Worm (Caenorhabditis elegans) whole organism, L1 larva: ENCODE results near the gene vab-1.

Source experiments
- C04F5.9 ChIP-seq: sonication (generic microtip); optimal IDR thresholded peaks from 2 replicates; lab custom pipeline; 2016; ENCODE audit warnings: missing genetic modification characterization, missing compliant biosample characterization
- C34B4.2 ChIP-seq: sonication (generic microtip); optimal IDR thresholded peaks from 2 replicates; lab custom pipeline; 2017; ENCODE audit warnings: mild to moderate bottlenecking, missing genetic modification characterization, missing compliant biosample characterization
- F16B12.6 ChIP-seq: fragments of 150-350 bp; optimal IDR thresholded peaks from 2 replicates; lab custom pipeline; 2014; ENCODE audit warnings: missing biosample characterization, missing genetic modification characterization
- Y116A8C.19 ChIP-seq: sonication (generic microtip); optimal IDR thresholded peaks from 2 replicates; lab custom pipeline; 2016; ENCODE audit warnings: missing compliant biosample characterization, missing genetic modification characterization, borderline replicate concordance
- aly-2 ChIP-seq: fragments of 150-350 bp; optimal IDR thresholded peaks from 2 replicates; lab custom pipeline; 2014; ENCODE audit warnings: missing biosample characterization, missing genetic modification characterization
- blmp-1 ChIP-seq: fragments of 150-350 bp; optimal IDR thresholded peaks from 2 replicates; lab custom pipeline; 2014; ENCODE audit warnings: missing biosample characterization, missing genetic modification characterization
- ceh-63 ChIP-seq: fragments of 200-800 bp; sonication (Bioruptor generic); optimal IDR thresholded peaks from 2 replicates; lab custom pipeline; 2018; ENCODE audit warnings: mild to moderate bottlenecking, missing genetic modification characterization, missing compliant biosample characterization
- ceh-82 ChIP-seq, 3 experiments: fragments of 150-350 bp in 1 of 3; sonication (generic microtip) in 2 of 3; optimal IDR thresholded peaks; 2 replicates each; lab custom pipeline; 2014 to 2017; ENCODE audit warnings: missing biosample characterization in 3 of 3, missing genetic modification characterization in 3 of 3
- ces-1 ChIP-seq: fragments of 150-350 bp; optimal IDR thresholded peaks from 2 replicates; lab custom pipeline; 2014; ENCODE audit warnings: missing biosample characterization, missing genetic modification reagents, missing genetic modification characterization
- dsc-1 ChIP-seq: sonication (generic microtip); optimal IDR thresholded peaks from 2 replicates; lab custom pipeline; 2016; ENCODE audit warnings: mild to moderate bottlenecking, missing genetic modification characterization, missing compliant biosample characterization
- efl-1 ChIP-seq, 4 experiments: fragments of 150-350 bp; optimal IDR thresholded peaks in 3 of 4; peaks in 1 of 4; 1 replicate in 1 of 4; 2 replicates in 3 of 4; lab custom pipeline; 2014; ENCODE audit warnings: missing biosample characterization in 2 of 4, missing genetic modification characterization in 2 of 4, missing genetic modification reagents in 2 of 4
- efl-3 ChIP-seq: fragments of 200-800 bp; sonication (Bioruptor generic); optimal IDR thresholded peaks from 2 replicates; lab custom pipeline; 2018; ENCODE audit warnings: mild to moderate bottlenecking, missing genetic modification characterization, missing compliant biosample characterization
- egl-13 ChIP-seq: sonication (generic microtip); optimal IDR thresholded peaks from 2 replicates; lab custom pipeline; 2016; ENCODE audit warnings: missing genotype, missing genetic modification reagents, missing genetic modification characterization, missing compliant biosample characterization
- elt-3 ChIP-seq, 6 experiments: fragments of 150-350 bp in 1 of 6; sonication (generic microtip); optimal IDR thresholded peaks; 2 replicates each; lab custom pipeline; 2017 to 2018; ENCODE audit warnings: missing biosample characterization in 6 of 6, missing genetic modification characterization in 6 of 6, inconsistent platforms in 1 of 6
- ets-5 ChIP-seq: fragments of 200-800 bp; sonication (Bioruptor generic); IDR thresholded peaks from 2 replicates; pipeline ENCODE4 v1.3.6; 2022; ENCODE audit warnings: missing genetic modification characterization, missing compliant biosample characterization
- fos-1 ChIP-seq: fragments of 150-350 bp; optimal IDR thresholded peaks from 2 replicates; lab custom pipeline; 2014; ENCODE audit warnings: missing biosample characterization, missing genetic modification characterization
- hlh-4 ChIP-seq: sonication (generic microtip); optimal IDR thresholded peaks from 2 replicates; lab custom pipeline; 2016; ENCODE audit warnings: mild to moderate bottlenecking, missing genetic modification characterization, missing compliant biosample characterization
- jun-1 ChIP-seq: fragments of 150-350 bp; optimal IDR thresholded peaks from 2 replicates; lab custom pipeline; 2014; ENCODE audit warnings: missing biosample characterization, missing genetic modification reagents, missing genetic modification characterization
- lin-14 ChIP-seq: fragments of 200-800 bp; sonication (Bioruptor generic); optimal IDR thresholded peaks from 2 replicates; lab custom pipeline; 2018; ENCODE audit warnings: mild to moderate bottlenecking, missing genetic modification characterization, moderate library complexity, missing compliant biosample characterization
- lir-3 ChIP-seq: sonication (generic microtip); optimal IDR thresholded peaks from 2 replicates; lab custom pipeline; 2016; ENCODE audit warnings: mild to moderate bottlenecking, missing genetic modification characterization, moderate library complexity, missing compliant biosample characterization; ENCODE audit not compliant: poor library complexity
- lsy-2 ChIP-seq, 2 experiments: fragments of 150-350 bp; optimal IDR thresholded peaks; 2 replicates each; lab custom pipeline; 2014; ENCODE audit warnings: missing biosample characterization in 2 of 2, missing genetic modification characterization in 2 of 2
- mab-9 ChIP-seq: fragments of 200-800 bp; sonication (Bioruptor generic); IDR thresholded peaks from 2 replicates; pipeline ENCODE4 v1.3.6; 2022; ENCODE audit warnings: missing genetic modification reagents, missing genetic modification characterization, missing compliant biosample characterization
- mef-2 ChIP-seq: fragments of 150-350 bp; optimal IDR thresholded peaks from 2 replicates; lab custom pipeline; 2014; ENCODE audit warnings: missing biosample characterization, missing genetic modification characterization
- nhr-11 ChIP-seq: fragments of 150-350 bp; optimal IDR thresholded peaks from 2 replicates; lab custom pipeline; 2014; ENCODE audit warnings: missing biosample characterization, missing genetic modification characterization
- nhr-12 ChIP-seq: sonication (generic microtip); optimal IDR thresholded peaks from 2 replicates; lab custom pipeline; 2017; ENCODE audit warnings: missing biosample characterization, missing genetic modification characterization
- nhr-19 ChIP-seq: fragments of 200-800 bp; sonication (Bioruptor generic); conservative IDR thresholded peaks from 2 replicates; pipeline ENCODE4 v1.3.6; 2022; ENCODE audit warnings: missing genetic modification characterization, missing compliant biosample characterization
- nhr-20 ChIP-seq: sonication (generic microtip); optimal IDR thresholded peaks from 2 replicates; lab custom pipeline; 2016; ENCODE audit warnings: mild to moderate bottlenecking, missing genetic modification characterization, missing compliant biosample characterization
- nhr-47 ChIP-seq: sonication (generic microtip); optimal IDR thresholded peaks from 2 replicates; lab custom pipeline; 2016; ENCODE audit warnings: mild to moderate bottlenecking, missing genetic modification characterization, moderate library complexity, missing compliant biosample characterization
- nhr-76 ChIP-seq: sonication (generic microtip); optimal IDR thresholded peaks from 2 replicates; lab custom pipeline; 2017; ENCODE audit warnings: missing biosample characterization, missing genetic modification characterization
- nhr-77 ChIP-seq: fragments of 150-350 bp; optimal IDR thresholded peaks from 2 replicates; lab custom pipeline; 2014; ENCODE audit warnings: missing biosample characterization, missing genetic modification characterization
- nhr-85 ChIP-seq: sonication (generic microtip); peaks from one replicate; lab custom pipeline; 2016; ENCODE audit warnings: missing genetic modification characterization, inconsistent platforms, missing compliant biosample characterization
- nhr-90 ChIP-seq: sonication (generic microtip); optimal IDR thresholded peaks from 2 replicates; lab custom pipeline; 2016; ENCODE audit warnings: mild to moderate bottlenecking, missing genetic modification characterization, missing compliant biosample characterization; ENCODE audit not compliant: poor library complexity
- pqm-1 ChIP-seq: sonication (generic microtip); optimal IDR thresholded peaks from 3 replicates; lab custom pipeline; 2017; ENCODE audit warnings: missing biosample characterization, missing genetic modification characterization
- skn-1 ChIP-seq: fragments of 150-350 bp; optimal IDR thresholded peaks from 2 replicates; lab custom pipeline; 2014; ENCODE audit warnings: missing biosample characterization, missing genetic modification characterization
- snpc-4 ChIP-seq: fragments of 150-350 bp; optimal IDR thresholded peaks from 2 replicates; lab custom pipeline; 2014; ENCODE audit warnings: missing biosample characterization, missing genetic modification characterization
- sptf-1 ChIP-seq: fragments of 150-350 bp; optimal IDR thresholded peaks from 2 replicates; lab custom pipeline; 2014; ENCODE audit warnings: missing biosample characterization, missing genetic modification characterization
- tbx-2 ChIP-seq: sonication (generic microtip); optimal IDR thresholded peaks from 2 replicates; lab custom pipeline; 2016; ENCODE audit warnings: missing genetic modification characterization, missing compliant biosample characterization
- unc-130 ChIP-seq: fragments of 150-350 bp; optimal IDR thresholded peaks from 2 replicates; lab custom pipeline; 2017; ENCODE audit warnings: missing biosample characterization, missing genetic modification characterization, inconsistent platforms
- unc-30 ChIP-seq: sonication (generic microtip); optimal IDR thresholded peaks from 2 replicates; lab custom pipeline; 2017; ENCODE audit warnings: missing biosample characterization, missing genetic modification characterization
- unc-62 ChIP-seq: fragments of 150-350 bp; optimal IDR thresholded peaks from 2 replicates; lab custom pipeline; 2014; ENCODE audit warnings: missing biosample characterization, missing genetic modification reagents, missing genetic modification characterization
- ztf-11 ChIP-seq, 2 experiments: sonication (generic microtip); optimal IDR thresholded peaks; 2 replicates each; lab custom pipeline; 2016 to 2017; ENCODE audit warnings: missing genetic modification characterization in 2 of 2, missing biosample characterization in 1 of 2, missing compliant biosample characterization in 1 of 2

vab-1 gene

DNA sequence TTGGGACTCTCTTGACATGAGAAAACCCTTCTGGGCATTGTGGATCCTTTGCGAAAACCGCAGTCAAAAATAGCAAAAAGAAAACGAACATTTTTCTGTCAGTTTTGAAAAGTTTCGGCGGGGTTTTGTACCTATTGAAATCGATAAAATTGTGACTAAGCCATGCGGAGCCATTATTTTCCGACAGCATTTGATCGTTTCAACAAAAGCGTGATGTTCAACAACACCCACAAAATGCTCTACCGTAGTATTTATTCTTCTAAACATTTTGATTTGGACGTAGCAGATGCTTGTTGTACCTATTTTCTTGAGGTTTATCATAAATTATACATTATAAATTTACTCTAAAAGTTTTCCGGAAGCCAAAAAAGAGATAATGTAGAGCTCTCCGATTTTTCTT lies 44.6 kb downstream of the vab-1 start, which contains the start of gene clec-136:
Gene clec-136, minus strand, starts transcription at position 101 of the 400 bp plus-strand sequence.
- TF ChIP-seq sptf-1 (tag; lab: Kevin White, UChicago) (no peak), ztf-11 (tag; optimal IDR thresholded peaks at IDR 0.05; lab: Kevin White, UChicago) (no peak), skn-1 (tag; lab: Kevin White, UChicago) (no peak), Y116A8C.19 (tag; lab: Kevin White, UChicago) (no peak), blmp-1 (tag; lab: Kevin White, UChicago) (no peak), tbx-2 (tag; lab: Kevin White, UChicago) (no peak), nhr-11 (tag; lab: Kevin White, UChicago) (no peak), nhr-12 (tag; lab: Kevin White, UChicago) (no peak), egl-13 (tag; lab: Kevin White, UChicago) (no peak), pqm-1 (tag; lab: Kevin White, UChicago) (no peak), ceh-63 (GFP tag; lab: Kevin White, UChicago) (no peak), elt-3 (tag; optimal IDR thresholded peaks at IDR 0.05; lab: Kevin White, UChicago) (no peak), nhr-47 (tag; lab: Kevin White, UChicago) (no peak), nhr-20 (tag; lab: Kevin White, UChicago) (no peak), jun-1 (tag; lab: Kevin White, UChicago) (no peak), snpc-4 (tag; lab: Kevin White, UChicago) (no peak), unc-130 (tag; lab: Kevin White, UChicago) (no peak), fos-1 (no peak), nhr-90 (tag; lab: Kevin White, UChicago) (no peak)

ce11 chrII:4617990-4618389 lies 46.2 kb downstream of the vab-1 start, which contains the start of gene clec-137:
Gene clec-137 (minus strand): TSS chrII:4618090.
- TF ChIP-seq nhr-11 (tag; lab: Kevin White, UChicago) (no peak), nhr-12 (tag; lab: Kevin White, UChicago) (no peak), nhr-19 (GFP tag; lab: Robert Waterston, UW) (no peak), nhr-77 (tag; lab: Kevin White, UChicago) (no peak), unc-30 (no peak)

ce11 chrII:4619700-4620099 lies 47.9 kb downstream of the vab-1 start, which contains the start of gene clec-138:
Gene clec-138 (minus strand): TSS chrII:4619800.
- TF ChIP-seq C34B4.2 (tag; lab: Kevin White, UChicago) (no peak), ceh-63 (GFP tag; lab: Kevin White, UChicago) (no peak), skn-1 (tag; lab: Kevin White, UChicago) (no peak), nhr-47 (tag; lab: Kevin White, UChicago) (no peak), efl-1 (optimal IDR thresholded peaks at IDR 0.05; lab: Kevin White, UChicago) (no peak), efl-1 (GFP tag; optimal IDR thresholded peaks at IDR 0.05 in 1 of 2; lab: Kevin White, UChicago) (peak in 1 of 2 experiments; percentile 32), lsy-2 (tag; optimal IDR thresholded peaks at IDR 0.05; lab: Kevin White, UChicago) (no peak)

DNA sequence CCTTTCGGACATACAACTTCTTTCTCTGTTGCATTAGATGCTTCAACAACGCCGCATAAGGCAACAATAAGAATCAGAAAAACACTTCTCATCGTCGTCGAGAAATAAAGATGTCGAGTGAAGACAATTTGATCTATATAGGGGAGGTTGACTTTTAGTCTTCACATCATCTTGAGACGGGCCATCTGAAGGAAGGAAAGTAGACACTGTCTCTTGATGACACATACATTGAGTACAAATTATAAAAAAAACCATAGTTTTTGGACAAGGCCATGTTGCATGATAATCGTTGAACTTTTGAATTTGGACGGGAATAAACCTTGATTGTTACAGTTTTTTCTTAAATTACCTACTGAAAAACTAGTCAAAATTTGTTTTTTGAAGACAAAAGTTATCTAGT lies 49.9 kb downstream of the vab-1 start, which contains the start of gene clec-139:
Gene clec-139, minus strand, starts transcription at position 101 of the 400 bp plus-strand sequence.
- no peak for TF ChIP-seq ets-5 (GFP tag; lab: Robert Waterston, UW)
- peak; percentile 58 for TF ChIP-seq nhr-85 (tag; lab: Kevin White, UChicago)
- no peak for TF ChIP-seq dsc-1 (tag; lab: Kevin White, UChicago)

- TF ChIP-seq dsc-1 (tag; lab: Kevin White, UChicago), result peak; percentile 31
- no peak for TF ChIP-seq egl-13 (tag; lab: Kevin White, UChicago)
Measured at ce11 chrII:4626606-4627005, 54.8 kb downstream of the vab-1 start, which contains the start of gene F35D11.1. Gene F35D11.1 (plus strand): TSS chrII:4626906.

DNA sequence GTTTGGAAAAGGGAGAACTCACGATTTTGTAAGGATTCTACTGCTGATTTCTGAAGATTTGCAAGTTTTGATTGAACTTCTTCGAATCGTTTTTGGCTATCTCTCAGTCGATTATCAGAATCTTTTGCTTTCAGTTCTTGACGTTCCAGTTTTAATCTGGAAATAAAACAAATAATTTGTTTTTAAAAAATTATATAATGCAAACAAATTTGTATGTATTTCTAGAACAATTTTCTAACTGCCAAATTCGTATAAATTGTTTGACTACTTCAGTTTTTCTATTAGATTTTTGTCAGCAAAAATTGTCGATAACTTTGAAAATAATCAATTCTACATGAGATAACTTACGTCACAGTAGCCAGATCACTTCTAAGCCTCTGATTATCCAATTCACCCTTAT lies 59.7 kb downstream of the vab-1 start:
- TF ChIP-seq aly-2 (no peak), fos-1 (no peak), skn-1 (tag; lab: Kevin White, UChicago) (no peak), mab-9 (GFP tag; lab: Robert Waterston, UW) (no peak), nhr-20 (tag; lab: Kevin White, UChicago) (no peak), mef-2 (tag; lab: Kevin White, UChicago) (no peak), jun-1 (tag; lab: Kevin White, UChicago) (no peak), efl-3 (GFP tag; lab: Kevin White, UChicago) (no peak), lin-14 (GFP tag; lab: Kevin White, UChicago) (no peak), C04F5.9 (tag; lab: Kevin White, UChicago) (no peak), F16B12.6 (tag; lab: Kevin White, UChicago) (no peak), egl-13 (tag; lab: Kevin White, UChicago) (no peak), lir-3 (tag; lab: Kevin White, UChicago) (no peak), hlh-4 (tag; lab: Kevin White, UChicago) (no peak), nhr-76 (tag; lab: Kevin White, UChicago) (no peak), ceh-82 (tag; optimal IDR thresholded peaks at IDR 0.05; lab: Kevin White, UChicago) (no peak), unc-62 (GFP tag; lab: Kevin White, UChicago) (no peak), ces-1 (GFP tag; lab: Kevin White, UChicago) (no peak)
